Fruit fly (Drosophila melanogaster) Kc167 (cell line): Measurements from ENCODE around the gene fon.

Source experiments
- Myc ChIP-seq: fragments of >200 bp; optimal IDR thresholded peaks from 2 replicates; lab custom pipeline; 2017; ENCODE audit warnings: missing external identifiers
- Sin3A ChIP-seq: fragments of >200 bp; optimal IDR thresholded peaks from 2 replicates; lab custom pipeline; 2018; ENCODE audit warnings: missing external identifiers
- h ChIP-seq: fragments of >200 bp; optimal IDR thresholded peaks from 3 replicates; lab custom pipeline; 2018; ENCODE audit warnings: missing external identifiers
- insv ChIP-seq: fragments of >200 bp; optimal IDR thresholded peaks from 3 replicates; lab custom pipeline; 2018; ENCODE audit warnings: missing external identifiers
- psq ChIP-seq: fragments of >200 bp; optimal IDR thresholded peaks from 2 replicates; lab custom pipeline; 2017; ENCODE audit warnings: missing external identifiers
- ttk ChIP-seq: sonication (Bioruptor generic); optimal IDR thresholded peaks from 2 replicates; lab custom pipeline; 2017; ENCODE audit warnings: missing external identifiers

Gene fon

DNA sequence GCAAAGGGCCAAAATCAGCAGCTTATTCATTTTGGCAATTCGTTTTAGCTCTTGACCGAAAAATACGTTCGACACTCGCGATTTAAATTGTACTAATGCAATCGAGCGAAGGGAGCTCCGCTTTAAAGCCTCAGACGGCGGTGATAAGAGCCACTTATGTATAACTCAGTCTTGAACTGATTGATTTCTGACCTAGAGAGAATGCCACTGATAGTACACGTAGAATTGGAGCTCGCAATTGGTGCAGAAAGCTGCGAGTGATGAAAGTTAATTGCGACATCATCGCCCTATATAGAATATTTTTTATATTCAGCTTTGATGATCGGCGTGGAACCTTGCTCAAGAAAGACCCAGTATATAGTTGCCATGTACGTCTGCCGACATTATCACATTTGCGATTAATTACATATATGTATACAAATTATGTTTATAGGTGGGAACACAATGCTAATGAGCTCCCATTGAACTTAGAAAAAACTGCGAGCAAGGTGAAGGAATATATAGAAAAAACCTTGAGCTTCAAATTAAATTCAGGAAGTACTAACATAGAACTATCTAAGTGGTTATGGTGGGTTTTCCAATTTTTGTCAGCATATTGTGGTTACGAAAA is at the start of gene fon:
fon (minus strand) TSS at position 100 of the 610 bp plus-strand sequence.
- TF ChIP-seq Sin3A (no peak), h (lab: Kevin White, UChicago) (no peak)

DNA sequence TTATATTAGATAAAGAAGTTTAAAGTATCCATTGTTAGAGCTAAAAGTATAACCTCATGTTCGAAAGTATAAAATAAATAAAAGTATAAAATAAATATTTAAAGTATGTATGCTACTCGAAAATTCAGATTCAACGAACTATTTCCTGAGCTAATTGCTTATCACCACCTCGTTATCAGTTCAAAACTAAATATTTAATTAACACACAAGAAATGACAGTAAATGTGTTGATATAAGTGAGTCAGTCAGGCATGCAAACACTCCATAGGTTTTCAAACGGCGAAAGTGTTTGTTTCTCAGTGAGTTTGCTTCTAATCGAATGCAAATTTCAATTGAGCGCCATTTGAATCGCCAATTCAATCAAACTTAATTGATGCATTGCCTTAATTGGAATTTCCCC is 48.3 kb upstream of the fon start:
- TF ChIP-seq ttk (lab: Kevin White, UChicago) (no peak), psq (lab: Kevin White, UChicago) (no peak), Myc (no peak), Sin3A (no peak), h (lab: Kevin White, UChicago) (no peak), insv (lab: Kevin White, UChicago) (no peak)

DNA sequence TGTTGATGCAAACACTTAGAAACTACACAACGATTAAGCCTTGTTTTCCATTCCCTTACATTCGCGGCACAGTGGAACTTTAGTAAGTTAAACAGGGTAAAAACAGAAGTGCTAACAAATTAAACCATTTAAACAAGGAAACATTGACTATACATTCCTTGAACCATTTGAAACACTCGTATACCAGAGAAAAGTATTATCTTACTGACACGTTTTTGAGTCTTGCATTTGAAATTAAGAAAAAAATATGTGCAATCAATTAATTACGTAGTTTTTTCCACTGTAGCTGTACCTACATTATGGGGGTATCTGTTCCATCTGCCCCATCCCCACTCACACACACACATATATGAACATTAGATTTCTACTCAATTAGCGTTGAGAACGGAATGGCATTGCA is 47.3 kb upstream of the fon start:
- no peak for TF ChIP-seq ttk (lab: Kevin White, UChicago)
- no peak for TF ChIP-seq h (lab: Kevin White, UChicago)
- TF ChIP-seq Myc = no peak
- TF ChIP-seq Sin3A = no peak
- TF ChIP-seq insv (lab: Kevin White, UChicago) = no peak
- TF ChIP-seq psq (lab: Kevin White, UChicago) = no peak

DNA sequence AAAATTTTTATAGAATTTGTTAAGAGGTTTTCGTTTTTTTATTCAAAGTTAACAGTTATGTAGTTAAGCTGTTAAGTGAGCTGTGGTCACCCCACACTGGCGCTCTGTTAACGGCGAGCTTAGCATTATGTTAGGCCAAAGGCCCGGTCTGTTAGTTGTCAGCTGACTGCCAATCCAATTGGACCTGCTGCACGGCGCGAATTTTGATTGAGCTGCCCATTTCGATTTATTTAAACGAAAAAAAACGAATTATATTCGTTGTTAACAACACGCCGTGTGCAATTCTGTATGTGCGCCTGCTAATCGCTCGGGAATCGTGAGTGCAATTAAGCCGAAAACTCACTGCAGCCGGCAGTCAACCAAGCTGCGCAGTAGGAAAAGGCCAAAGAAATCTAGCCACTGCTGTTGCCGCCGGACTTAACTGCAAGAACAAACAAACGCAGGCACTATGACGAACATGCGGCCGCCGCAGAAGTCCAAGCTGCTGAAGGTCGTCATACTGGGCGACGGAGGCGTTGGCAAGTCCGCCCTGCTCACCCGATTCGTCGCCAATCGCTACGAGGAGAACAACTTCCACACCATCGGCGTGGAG is 46.5 kb upstream of the fon start, which contains the start of gene Rab9:
Rab9 (plus strand) TSS at position 151 of the 592 bp plus-strand sequence.
- TF ChIP-seq Myc (no peak), psq (lab: Kevin White, UChicago) (no peak), Sin3A (no peak), h (lab: Kevin White, UChicago) (no peak), ttk (lab: Kevin White, UChicago) (no peak), insv (lab: Kevin White, UChicago) (no peak)

DNA sequence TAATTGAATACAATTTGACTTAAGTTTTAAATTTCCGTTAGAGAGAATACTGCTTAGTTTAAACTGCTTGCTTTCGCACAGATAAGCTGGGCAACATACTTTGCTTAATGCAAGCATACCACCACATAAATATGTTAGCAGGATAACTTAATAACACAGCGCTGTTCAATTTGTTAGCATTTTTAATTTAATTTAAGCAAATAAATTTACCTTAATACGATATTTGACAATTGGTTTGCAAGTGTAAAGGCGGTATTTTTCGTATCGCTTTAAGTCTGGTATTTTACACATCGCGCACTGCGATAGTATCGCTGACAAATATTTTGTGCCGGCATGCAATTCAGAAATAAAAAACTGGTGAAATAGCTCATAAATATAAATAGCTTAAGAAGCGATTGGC is 44.3 kb upstream of the fon start, which contains the start of gene RtcB:
RtcB (plus strand) TSS at position 301 of the 400 bp plus-strand sequence.
- no peak for TF ChIP-seq Myc
- TF ChIP-seq insv (lab: Kevin White, UChicago) = no peak
- no peak for TF ChIP-seq ttk (lab: Kevin White, UChicago)
- no peak for TF ChIP-seq psq (lab: Kevin White, UChicago)
- TF ChIP-seq Sin3A = no peak
- TF ChIP-seq h (lab: Kevin White, UChicago) = no peak

DNA sequence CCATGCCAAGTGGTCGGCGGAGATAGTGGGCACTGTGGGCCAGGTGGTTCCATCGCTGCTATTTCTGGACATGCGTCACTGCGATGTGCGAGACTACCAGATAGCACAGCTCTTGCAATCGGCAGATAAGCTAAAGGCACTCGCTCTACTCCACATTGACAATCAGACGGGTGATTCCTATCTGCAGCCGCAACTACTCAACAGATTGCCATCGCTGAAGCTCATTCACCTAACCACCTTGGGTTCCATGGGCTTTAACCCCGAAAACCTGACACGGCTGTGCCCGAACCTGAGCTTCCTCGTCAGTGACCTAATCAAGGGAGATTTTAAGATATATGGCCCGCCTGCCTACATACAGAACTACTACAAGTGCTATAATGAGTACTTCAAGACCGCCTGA is 43.7 kb upstream of the fon start:
- no peak for TF ChIP-seq ttk (lab: Kevin White, UChicago)
- no peak for TF ChIP-seq Sin3A
- TF ChIP-seq Myc = no peak
- TF ChIP-seq h (lab: Kevin White, UChicago) = no peak
- no peak for TF ChIP-seq psq (lab: Kevin White, UChicago)
- no peak for TF ChIP-seq insv (lab: Kevin White, UChicago)

DNA sequence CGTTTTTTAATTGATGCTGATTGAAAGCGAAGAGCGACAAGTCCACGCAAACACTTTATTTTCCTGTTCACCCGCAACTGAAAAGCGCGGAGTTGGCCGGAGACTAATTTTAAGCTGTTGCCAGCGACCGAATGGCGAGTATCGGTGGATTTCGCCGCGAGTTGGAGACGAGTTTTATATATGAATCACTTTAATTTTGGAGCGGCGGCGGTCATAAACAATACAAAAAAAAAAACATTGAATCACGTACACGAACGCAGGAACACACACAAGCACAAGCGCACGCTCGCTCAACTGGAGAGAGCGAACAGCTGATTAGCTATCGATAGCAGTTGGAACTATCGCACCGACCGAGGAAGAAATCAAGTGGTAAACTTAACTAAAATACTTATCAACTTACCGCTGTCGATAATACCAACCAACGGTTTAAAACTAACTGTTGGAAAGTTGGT is 40.4 kb upstream of the fon start, which contains the start of gene Pax:
Pax (minus strand) TSS at position 267 of the 452 bp plus-strand sequence.
- no peak for TF ChIP-seq psq (lab: Kevin White, UChicago)
- TF ChIP-seq ttk (lab: Kevin White, UChicago) = no peak
- TF ChIP-seq h (lab: Kevin White, UChicago) = no peak
- no peak for TF ChIP-seq Sin3A

DNA sequence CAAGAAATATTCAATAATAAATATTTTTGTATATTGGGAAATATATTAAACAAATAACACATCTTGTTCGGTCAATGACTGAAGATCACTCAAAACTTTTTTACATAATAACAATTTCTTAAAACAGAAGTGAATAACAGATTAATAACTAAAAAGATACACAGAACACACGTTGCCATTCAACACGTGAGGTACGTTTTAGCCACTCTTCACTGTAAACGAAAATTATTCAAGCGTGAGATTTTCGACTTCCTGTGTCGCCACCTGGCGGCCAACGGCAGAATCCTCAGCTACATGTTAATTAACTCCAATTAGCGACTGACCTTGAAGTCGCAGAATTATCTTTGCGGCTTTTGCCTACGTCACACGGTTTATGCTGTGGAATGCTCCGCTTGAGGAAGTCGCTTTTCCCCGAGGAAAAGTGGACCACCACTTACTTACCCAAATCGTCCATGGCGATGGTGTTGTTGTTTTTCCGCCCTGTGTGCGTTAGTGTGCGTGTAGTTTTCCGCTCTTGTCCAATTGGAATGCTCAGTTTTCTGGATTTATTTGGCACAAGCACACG is 39.8 kb upstream of the fon start:
- TF ChIP-seq Sin3A (no peak), ttk (lab: Kevin White, UChicago) (no peak), insv (lab: Kevin White, UChicago) (no peak), Myc (no peak), h (lab: Kevin White, UChicago) (no peak), psq (lab: Kevin White, UChicago) (no peak)

DNA sequence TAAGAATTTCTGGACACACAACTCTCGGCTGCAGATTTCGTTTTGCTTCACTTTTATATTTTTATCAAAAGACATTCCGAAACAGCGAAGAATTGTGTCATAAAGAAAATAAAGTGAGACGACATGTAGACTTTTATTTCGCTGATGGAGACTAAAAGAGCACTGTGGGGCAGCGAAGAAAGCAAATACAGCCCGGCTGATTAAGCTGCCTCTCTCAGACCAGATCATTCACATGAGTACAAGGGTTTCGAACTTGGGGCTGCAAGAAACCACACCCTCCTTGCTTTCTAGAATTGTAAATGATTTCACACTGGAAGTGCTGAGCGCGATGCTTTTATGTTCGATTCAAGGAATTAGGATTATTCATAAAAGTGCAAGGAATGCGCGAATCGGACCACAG is 39.1 kb upstream of the fon start:
- TF ChIP-seq psq (lab: Kevin White, UChicago) = no peak
- TF ChIP-seq insv (lab: Kevin White, UChicago) = no peak
- TF ChIP-seq Sin3A = no peak
- no peak for TF ChIP-seq h (lab: Kevin White, UChicago)
- no peak for TF ChIP-seq ttk (lab: Kevin White, UChicago)
- TF ChIP-seq Myc = no peak

DNA sequence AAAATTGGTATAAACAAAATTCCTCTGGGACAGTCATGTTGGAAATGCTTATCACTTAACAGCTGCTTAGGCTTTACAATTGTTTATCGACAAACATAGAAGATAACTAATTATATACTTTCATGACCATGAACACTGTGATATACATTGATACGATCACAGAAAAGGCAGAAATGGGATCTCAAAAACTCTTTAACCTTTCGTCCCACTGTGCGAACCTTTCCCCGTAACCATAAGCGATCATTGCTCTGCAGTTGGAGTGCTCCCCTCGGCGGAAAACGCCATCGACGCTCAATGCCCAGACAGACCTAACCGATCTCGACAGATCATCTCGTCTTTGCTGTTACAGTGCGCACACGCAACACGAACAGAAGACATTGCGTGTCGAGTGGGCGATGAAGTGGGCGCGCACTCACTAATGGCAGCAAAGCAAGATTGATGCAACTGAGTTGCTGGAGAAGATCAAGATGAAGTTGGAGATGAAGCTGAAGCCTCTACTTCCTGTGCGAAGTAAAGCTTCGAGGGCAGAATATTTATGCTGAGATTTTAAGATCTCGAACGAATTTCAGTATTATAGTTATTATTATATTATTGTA is 38.4 kb upstream of the fon start:
- TF ChIP-seq Sin3A = no peak
- TF ChIP-seq psq (lab: Kevin White, UChicago) = no peak
- no peak for TF ChIP-seq Myc
- no peak for TF ChIP-seq h (lab: Kevin White, UChicago)
- TF ChIP-seq ttk (lab: Kevin White, UChicago) = no peak
- no peak for TF ChIP-seq insv (lab: Kevin White, UChicago)

DNA sequence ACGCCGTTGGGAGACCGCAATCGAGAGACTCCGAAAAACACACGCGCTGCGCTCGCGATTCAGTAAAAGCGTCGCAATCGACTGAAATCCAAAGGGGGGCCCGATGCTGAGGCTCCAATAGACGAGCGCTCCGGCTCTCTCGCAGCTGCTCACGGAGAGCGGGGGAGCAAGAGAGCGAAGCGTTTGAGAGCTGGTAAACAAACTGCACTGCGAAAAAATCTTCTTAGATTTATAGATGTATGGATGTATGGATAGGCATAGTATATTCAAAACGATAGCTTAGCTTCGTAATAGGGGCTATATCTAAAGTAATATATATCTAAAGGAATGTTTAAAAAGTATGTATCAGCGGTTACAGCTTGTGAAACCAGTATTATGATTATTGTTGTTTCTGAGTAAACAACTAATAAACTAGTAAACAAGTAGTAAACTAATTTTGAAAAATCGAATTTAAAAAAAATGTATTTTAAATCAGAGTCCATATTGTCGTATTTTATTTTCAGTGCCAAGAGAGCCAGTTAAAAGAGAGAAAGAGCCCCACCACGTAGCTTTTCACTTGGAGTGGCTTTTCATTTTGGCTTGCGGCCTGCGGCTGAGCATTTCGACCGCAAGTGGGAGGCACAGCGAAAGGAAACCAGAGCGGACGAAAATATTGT is 37.6 kb upstream of the fon start, which contains the start of the genes Alp12 and CG13085:
Alp12 (plus strand) TSS at position 584 of the 656 bp plus-strand sequence.
CG13085 (plus strand) TSS at position 584 of the 656 bp plus-strand sequence.
- no peak for TF ChIP-seq Myc
- no peak for TF ChIP-seq psq (lab: Kevin White, UChicago)
- TF ChIP-seq h (lab: Kevin White, UChicago) = no peak
- TF ChIP-seq ttk (lab: Kevin White, UChicago) = no peak
- TF ChIP-seq insv (lab: Kevin White, UChicago) = no peak
- TF ChIP-seq Sin3A = no peak
